Fruit fly (Drosophila melanogaster): Measurements from ENCODE around the gene Sec23.
A peak's percentile ranks its signal among the peaks of the same experiment; 100 is the strongest.

The Sec23 gene

DNA sequence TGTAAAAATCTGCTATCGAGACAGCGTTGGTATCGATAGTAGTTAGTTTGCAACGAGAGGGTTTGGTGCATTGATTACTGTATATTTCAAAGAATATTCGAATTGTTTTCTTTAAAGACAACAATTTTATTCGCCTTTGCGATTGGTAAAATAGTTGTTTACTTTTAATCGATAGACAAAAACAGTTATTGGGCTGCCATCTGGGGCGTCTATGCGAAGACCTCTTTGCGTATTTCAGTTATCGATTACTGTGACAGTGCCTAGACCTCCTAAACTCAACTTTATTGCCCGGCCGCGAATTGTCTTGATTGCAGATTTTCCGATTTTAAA, 35.8 kb upstream of the Sec23 start, which contains the start of gene Atu (continued):
- peak; percentile 65 for TF ChIP-seq rgr (GFP tag; optimal IDR thresholded peaks at IDR 0.05)
- TF ChIP-seq Myc (optimal IDR thresholded peaks at IDR 0.05) = no peak
- TF ChIP-seq Hr78 (GFP tag; optimal IDR thresholded peaks at IDR 0.05) = no peak
- no peak for TF ChIP-seq jim (GFP tag; optimal IDR thresholded peaks at IDR 0.05)
- no peak for TF ChIP-seq sage (GFP tag; optimal IDR thresholded peaks at IDR 0.05)
- TF ChIP-seq Abd-B (GFP tag; optimal IDR thresholded peaks at IDR 0.05) = no peak
- TF ChIP-seq Mio (GFP tag; optimal IDR thresholded peaks at IDR 0.05) = no peak
- TF ChIP-seq CG9705 (GFP tag; optimal IDR thresholded peaks at IDR 0.05) = no peak
- TF ChIP-seq dmrt93B (GFP tag; optimal IDR thresholded peaks at IDR 0.05) = no peak
- TF ChIP-seq Vsx2 (GFP tag; optimal IDR thresholded peaks at IDR 0.05; ENCODE audit: partially characterized antibody) = no peak
- no peak for TF ChIP-seq pan (optimal IDR thresholded peaks at IDR 0.05)
- no peak for TF ChIP-seq Sp1 (GFP tag; optimal IDR thresholded peaks at IDR 0.05)
- TF ChIP-seq CG32264 (GFP tag; optimal IDR thresholded peaks at IDR 0.05) = no peak
- no peak for TF ChIP-seq woc (GFP tag; optimal IDR thresholded peaks at IDR 0.05)

DNA sequence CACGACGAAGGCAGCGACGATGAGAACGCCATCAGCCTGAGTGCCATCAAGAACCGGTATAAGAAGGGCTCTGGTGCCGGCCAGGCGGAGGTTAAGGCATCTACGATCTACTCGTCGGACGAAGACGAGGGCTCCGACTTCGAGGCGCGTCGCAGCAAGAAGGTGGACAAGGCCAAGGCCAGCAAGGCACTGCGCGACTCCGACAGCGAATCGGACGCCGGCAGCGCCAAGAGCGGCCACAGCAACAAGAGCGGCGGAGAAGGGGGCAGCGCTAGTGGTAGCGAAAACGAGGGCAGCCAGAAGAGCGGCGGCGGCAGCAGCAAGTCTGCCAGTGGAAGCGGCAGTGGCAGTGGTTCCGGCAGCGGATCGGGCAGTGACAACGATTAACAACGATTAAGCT, 33.4 kb upstream of the Sec23 start:
- no peak for TF ChIP-seq Jra (GFP tag; optimal IDR thresholded peaks at IDR 0.05)

DNA sequence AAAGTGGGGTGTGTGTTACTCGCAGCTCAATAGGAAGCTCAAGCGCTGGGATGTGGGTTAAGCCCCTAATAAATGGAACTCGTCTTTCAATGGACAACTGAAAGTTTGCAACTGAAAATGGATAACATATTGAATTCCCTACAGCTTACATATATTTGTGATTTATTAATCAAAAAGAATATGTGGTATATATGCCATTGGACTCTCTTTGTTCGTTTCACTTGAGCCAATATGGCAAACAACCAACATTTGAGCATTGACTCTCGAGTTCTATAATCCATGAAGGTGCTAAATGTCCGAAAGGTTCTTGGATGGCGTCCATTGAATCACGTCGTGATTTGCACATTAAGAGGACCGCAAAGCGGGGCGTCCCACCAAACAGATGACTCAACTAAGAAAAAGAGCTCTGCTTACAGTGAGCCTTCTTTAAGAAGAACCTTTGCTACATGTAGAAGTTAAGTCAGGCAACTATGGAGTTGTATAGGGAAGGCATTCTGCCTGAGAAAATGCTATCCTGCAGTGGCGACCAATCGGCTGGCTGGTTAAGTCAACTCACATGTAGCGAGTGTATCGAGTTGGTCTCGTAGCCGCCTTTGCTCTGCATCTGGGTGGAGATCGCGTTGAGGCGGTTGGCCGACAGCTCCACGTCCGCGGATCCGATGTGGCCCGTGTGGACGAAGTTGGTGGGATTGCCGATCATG, 30.8 kb upstream of the Sec23 start:
- TF ChIP-seq Rel (GFP tag; optimal IDR thresholded peaks at IDR 0.05) (no peak), Rel (tag; optimal IDR thresholded peaks at IDR 0.05) (peak; percentile 87), OdsH (GFP tag; optimal IDR thresholded peaks at IDR 0.05) (no peak), dmrt93B (GFP tag; optimal IDR thresholded peaks at IDR 0.05) (no peak), HLH106 (tag; optimal IDR thresholded peaks at IDR 0.05) (peak; percentile 6), foxo (GFP tag; optimal IDR thresholded peaks at IDR 0.05) (peak in 1 of 2 experiments; percentile 23), brk (GFP tag; optimal IDR thresholded peaks at IDR 0.05) (no peak), ey (GFP tag; optimal IDR thresholded peaks at IDR 0.05) (peak; percentile 18), Jra (GFP tag; optimal IDR thresholded peaks at IDR 0.05) (no peak), Hnf4 (GFP tag; optimal IDR thresholded peaks at IDR 0.05) (no peak), fru (GFP tag; optimal IDR thresholded peaks at IDR 0.05) (peak; percentile 12)

DNA sequence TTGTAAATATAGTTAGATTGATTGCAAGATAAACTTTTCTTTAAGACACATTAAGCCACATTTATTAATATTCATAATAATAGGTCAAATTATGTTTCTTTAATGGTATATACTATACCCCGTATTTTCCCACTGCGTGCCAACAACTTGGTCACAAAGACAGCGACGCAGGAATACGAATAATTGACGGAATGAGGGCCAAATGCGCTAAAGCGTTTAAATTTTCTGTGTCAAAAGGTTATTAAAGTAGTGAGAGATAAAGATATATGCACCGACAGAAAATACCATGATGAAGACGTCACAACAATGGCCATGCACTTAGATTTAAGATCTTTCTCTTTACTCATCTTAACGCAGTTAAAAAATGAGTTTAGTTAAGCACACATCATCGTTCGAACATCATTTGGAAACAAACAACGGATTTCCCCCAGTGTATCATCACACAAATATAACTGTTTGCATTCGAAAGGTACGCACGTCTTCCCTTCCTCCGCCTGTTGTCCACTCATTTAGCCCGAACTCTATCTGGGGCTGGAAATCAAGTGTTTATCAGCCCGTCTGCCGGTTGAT, 28.4 kb upstream of the Sec23 start:
- no peak for TF ChIP-seq brk (GFP tag; optimal IDR thresholded peaks at IDR 0.05)
- peak; percentile 71 for TF ChIP-seq h (GFP tag; optimal IDR thresholded peaks at IDR 0.05)
- no peak for TF ChIP-seq CG9705 (GFP tag; optimal IDR thresholded peaks at IDR 0.05)
- peak; percentile 32 for TF ChIP-seq woc (GFP tag; optimal IDR thresholded peaks at IDR 0.05)
- TF ChIP-seq dsf (GFP tag; optimal IDR thresholded peaks at IDR 0.05; ENCODE audit: borderline replicate concordance) = no peak
- no peak for TF ChIP-seq usp (GFP tag; optimal IDR thresholded peaks at IDR 0.05)
- TF ChIP-seq Sp1 (GFP tag; optimal IDR thresholded peaks at IDR 0.05) = peak; percentile 50
- TF ChIP-seq foxo (GFP tag; optimal IDR thresholded peaks at IDR 0.05) = peak in 1 of 2 experiments; percentile 68
- peak; percentile 60 for TF ChIP-seq Hr83 (GFP tag; optimal IDR thresholded peaks at IDR 0.05; ENCODE audit: poor library complexity, severe bottlenecking)
- no peak for TF ChIP-seq Rel (GFP tag; optimal IDR thresholded peaks at IDR 0.05)
- no peak for TF ChIP-seq Rel (tag; optimal IDR thresholded peaks at IDR 0.05)
- no peak for TF ChIP-seq lola (GFP tag; optimal IDR thresholded peaks at IDR 0.05)
- peak; percentile 22 for TF ChIP-seq Hnf4 (GFP tag; optimal IDR thresholded peaks at IDR 0.05)
- peak; percentile 58 for TF ChIP-seq psq (GFP tag; optimal IDR thresholded peaks at IDR 0.05)
- TF ChIP-seq sage (GFP tag; optimal IDR thresholded peaks at IDR 0.05) = no peak
- no peak for TF ChIP-seq Abd-B (GFP tag; optimal IDR thresholded peaks at IDR 0.05)
- peak; percentile 8 for TF ChIP-seq br (GFP tag; optimal IDR thresholded peaks at IDR 0.05)
- peak; percentile 67 for TF ChIP-seq fru (GFP tag; optimal IDR thresholded peaks at IDR 0.05)
- no peak for TF ChIP-seq jim (GFP tag; optimal IDR thresholded peaks at IDR 0.05)
- peak; percentile 38 for TF ChIP-seq HLH106 (tag; optimal IDR thresholded peaks at IDR 0.05)
- TF ChIP-seq dmrt93B (GFP tag; optimal IDR thresholded peaks at IDR 0.05) = peak; percentile 41
- TF ChIP-seq tai (GFP tag; optimal IDR thresholded peaks at IDR 0.05) = no peak
- TF ChIP-seq GATAd (GFP tag; optimal IDR thresholded peaks at IDR 0.05) = no peak
- no peak for TF ChIP-seq pan (optimal IDR thresholded peaks at IDR 0.05)
- TF ChIP-seq Jra (GFP tag; optimal IDR thresholded peaks at IDR 0.05) = no peak
- peak; percentile 60 for TF ChIP-seq sv (GFP tag; optimal IDR thresholded peaks at IDR 0.05)
- peak; percentile 67 for TF ChIP-seq ey (GFP tag; optimal IDR thresholded peaks at IDR 0.05)
- no peak for TF ChIP-seq Hr78 (GFP tag; optimal IDR thresholded peaks at IDR 0.05)
- peak; percentile 3 for TF ChIP-seq Mio (GFP tag; optimal IDR thresholded peaks at IDR 0.05)
- no peak for TF ChIP-seq Myc (optimal IDR thresholded peaks at IDR 0.05)
- TF ChIP-seq OdsH (GFP tag; optimal IDR thresholded peaks at IDR 0.05) = peak; percentile 59
- TF ChIP-seq N (GFP tag; optimal IDR thresholded peaks at IDR 0.05) = no peak
- peak; percentile 72 for TF ChIP-seq rgr (GFP tag; optimal IDR thresholded peaks at IDR 0.05)

Measured in whole organism, wandering third instar larva.